Worm (Caenorhabditis elegans): ENCODE data around the gene col-116.

ce11 chrIV:8358492-8358891 lies 2.8 kb downstream of the col-116 start, which contains the start of gene D2096.13:
- TF ChIP-seq F13C5.2 (tag; optimal IDR thresholded peaks at IDR 0.05) = no peak
- no peak for TF ChIP-seq B0310.2 (tag; optimal IDR thresholded peaks at IDR 0.05)
- TF ChIP-seq ama-1 (optimal IDR thresholded peaks at IDR 0.05) = no peak
- TF ChIP-seq sea-1 (GFP tag; conservative IDR thresholded peaks at IDR 0.05) = no peak
- TF ChIP-seq tra-4 (tag; optimal IDR thresholded peaks at IDR 0.05) = no peak
- TF ChIP-seq hmg-4 (GFP tag; optimal IDR thresholded peaks at IDR 0.05) = no peak
- no peak for TF ChIP-seq scrt-1 (GFP tag; IDR thresholded peaks at IDR 0.05)
- TF ChIP-seq pes-1 (GFP tag; IDR thresholded peaks at IDR 0.05) = no peak
- TF ChIP-seq tbx-11 (GFP tag; IDR thresholded peaks at IDR 0.05) = no peak
- no peak for TF ChIP-seq aly-1 (tag; optimal IDR thresholded peaks at IDR 0.05)

Measured in whole organism, early embryonic.